Worm (Caenorhabditis elegans) whole organism, L3 larva: ENCODE data around the gene Y75B8A.33.

Experiments used
- jun-1 ChIP-seq: fragments of 150-350 bp; optimal IDR thresholded peaks from 2 replicates; lab custom pipeline; 2014; ENCODE audit warnings: missing biosample characterization, missing genetic modification reagents, missing genetic modification characterization
- snpc-4 ChIP-seq: fragments of 150-350 bp; optimal IDR thresholded peaks from 2 replicates; lab custom pipeline; 2014; ENCODE audit warnings: missing biosample characterization, missing genetic modification characterization

- TF ChIP-seq snpc-4 (tag; lab: Kevin White, UChicago) (no peak), jun-1 (no peak)
Measured at ce11 chrIII:12334268-12334667, 32.9 kb downstream of the Y75B8A.33 start.
